Worm (Caenorhabditis elegans): ENCODE data around the gene W04G3.10.

The W04G3.10 gene

ce11 chrX:11060940-11061339 is 17.1 kb downstream of the W04G3.10 start:
- TF ChIP-seq nhr-23 (tag; optimal IDR thresholded peaks at IDR 0.05) (peak; percentile 96), elt-1 (tag; optimal IDR thresholded peaks at IDR 0.05) (no peak), nhr-43 (tag; optimal IDR thresholded peaks at IDR 0.05; ENCODE audit: poor library complexity, severe bottlenecking) (peak; percentile 14), ama-1 (optimal IDR thresholded peaks at IDR 0.05) (peak; percentile 65), elt-3 (tag; optimal IDR thresholded peaks at IDR 0.05) (peak in 1 of 3 experiments; percentile 26), ceh-82 (tag; optimal IDR thresholded peaks at IDR 0.05) (no peak)

ce11 chrX:11059744-11060143 is 18.3 kb downstream of the W04G3.10 start, which contains the start of gene lpr-6:
Gene lpr-6 (plus strand): TSS chrX:11059994.
- TF ChIP-seq nhr-25 (tag; optimal IDR thresholded peaks at IDR 0.05) (peak; percentile 5), ama-1 (optimal IDR thresholded peaks at IDR 0.05) (peak; percentile 11), ztf-4 (tag; optimal IDR thresholded peaks at IDR 0.05) (no peak), nhr-23 (tag; optimal IDR thresholded peaks at IDR 0.05) (peak; percentile 87), ceh-82 (tag; optimal IDR thresholded peaks at IDR 0.05) (no peak), nhr-43 (tag; optimal IDR thresholded peaks at IDR 0.05; ENCODE audit: poor library complexity, severe bottlenecking) (peak; percentile 86), ceh-9 (tag; optimal IDR thresholded peaks at IDR 0.05) (no peak), fkh-10 (GFP tag; optimal IDR thresholded peaks at IDR 0.05) (no peak), mdl-1 (tag; optimal IDR thresholded peaks at IDR 0.05) (no peak), sea-2 (GFP tag; optimal IDR thresholded peaks at IDR 0.05) (no peak), aly-2 (tag; optimal IDR thresholded peaks at IDR 0.05) (no peak), zag-1 (tag; optimal IDR thresholded peaks at IDR 0.05) (no peak), fkh-2 (tag; optimal IDR thresholded peaks at IDR 0.05) (no peak), egl-27 (tag; optimal IDR thresholded peaks at IDR 0.05) (no peak), skn-1 (tag; optimal IDR thresholded peaks at IDR 0.05) (no peak), nhr-237 (tag; optimal IDR thresholded peaks at IDR 0.05) (no peak)

- peak; percentile 32 for TF ChIP-seq nhr-43 (tag; optimal IDR thresholded peaks at IDR 0.05; ENCODE audit: poor library complexity, severe bottlenecking)
- TF ChIP-seq zag-1 (tag; optimal IDR thresholded peaks at IDR 0.05), result no peak
- TF ChIP-seq nhr-23 (tag; optimal IDR thresholded peaks at IDR 0.05), result peak; percentile 99
- TF ChIP-seq nhr-28 (tag; optimal IDR thresholded peaks at IDR 0.05), result no peak
- TF ChIP-seq ceh-28 (tag; optimal IDR thresholded peaks at IDR 0.05), result peak; percentile 51
- peak; percentile 46 for TF ChIP-seq nhr-25 (tag; optimal IDR thresholded peaks at IDR 0.05)
- no peak for TF ChIP-seq ceh-9 (tag; optimal IDR thresholded peaks at IDR 0.05)
- peak in 1 of 3 experiments; percentile 58 for TF ChIP-seq elt-3 (tag; optimal IDR thresholded peaks at IDR 0.05)
- peak; percentile 12 for TF ChIP-seq fos-1 (tag; optimal IDR thresholded peaks at IDR 0.05)
- TF ChIP-seq ztf-11 (tag; optimal IDR thresholded peaks at IDR 0.05), result no peak
- TF ChIP-seq unc-62 (GFP tag; optimal IDR thresholded peaks at IDR 0.05), result peak; percentile 1
- TF ChIP-seq elt-1 (tag; optimal IDR thresholded peaks at IDR 0.05), result peak; percentile 33
Observed at ce11 chrX:11057028-11057427, 21.0 kb downstream of the W04G3.10 start, which contains the start of gene lpr-3. Gene lpr-3 (plus strand): TSS chrX:11057401.

- TF ChIP-seq skn-1 (tag; optimal IDR thresholded peaks at IDR 0.05) (no peak), ztf-11 (tag; optimal IDR thresholded peaks at IDR 0.05) (no peak), nhr-25 (tag; optimal IDR thresholded peaks at IDR 0.05) (no peak), nhr-23 (tag; optimal IDR thresholded peaks at IDR 0.05) (no peak), egl-27 (tag; optimal IDR thresholded peaks at IDR 0.05) (no peak), aly-2 (tag; optimal IDR thresholded peaks at IDR 0.05) (no peak), nhr-237 (tag; optimal IDR thresholded peaks at IDR 0.05) (no peak), ZK546.5 (tag; optimal IDR thresholded peaks at IDR 0.05) (no peak), lsy-12 (tag; optimal IDR thresholded peaks at IDR 0.05) (no peak), jun-1 (tag; optimal IDR thresholded peaks at IDR 0.05) (no peak), daf-12 (tag; optimal IDR thresholded peaks at IDR 0.05) (no peak), lin-39 (tag; optimal IDR thresholded peaks at IDR 0.05) (no peak), fos-1 (tag; optimal IDR thresholded peaks at IDR 0.05) (no peak)
Observed at ce11 chrX:11053615-11054014, 24.4 kb downstream of the W04G3.10 start, which contains the start of gene C09F12.2. Gene C09F12.2 (plus strand): TSS chrX:11053915.

ce11 chrX:11050335-11050734 is 27.7 kb downstream of the W04G3.10 start:
- TF ChIP-seq elt-2 (tag; optimal IDR thresholded peaks at IDR 0.05), result no peak
- no peak for TF ChIP-seq lin-15B (tag; optimal IDR thresholded peaks at IDR 0.05)
- no peak for TF ChIP-seq hmg-11 (tag; optimal IDR thresholded peaks at IDR 0.05)
- no peak for TF ChIP-seq snpc-4 (tag; optimal IDR thresholded peaks at IDR 0.05)

ce11 chrX:11047183-11047582 is 30.9 kb downstream of the W04G3.10 start, which contains the start of gene clc-1:
Gene clc-1 (plus strand): TSS chrX:11047446.
- TF ChIP-seq ztf-11 (tag; optimal IDR thresholded peaks at IDR 0.05) (no peak), elt-2 (tag; optimal IDR thresholded peaks at IDR 0.05) (peak; percentile 99), nfya-1 (tag; optimal IDR thresholded peaks at IDR 0.05; ENCODE audit: insufficient read depth) (no peak), hmg-11 (tag; optimal IDR thresholded peaks at IDR 0.05) (no peak), ceh-9 (tag; optimal IDR thresholded peaks at IDR 0.05) (no peak), mml-1 (tag; optimal IDR thresholded peaks at IDR 0.05) (no peak), ztf-4 (tag; optimal IDR thresholded peaks at IDR 0.05) (no peak), jun-1 (tag; optimal IDR thresholded peaks at IDR 0.05) (peak; percentile 88), fos-1 (tag; optimal IDR thresholded peaks at IDR 0.05) (peak; percentile 70), pha-4 (tag; optimal IDR thresholded peaks at IDR 0.05) (peak; percentile 60), skn-1 (tag; optimal IDR thresholded peaks at IDR 0.05) (no peak), nhr-43 (tag; optimal IDR thresholded peaks at IDR 0.05; ENCODE audit: poor library complexity, severe bottlenecking) (no peak), egl-27 (tag; optimal IDR thresholded peaks at IDR 0.05) (no peak), pqm-1 (tag; optimal IDR thresholded peaks at IDR 0.05) (peak; percentile 87), tbx-2 (tag; optimal IDR thresholded peaks at IDR 0.05) (no peak), R02D3.7 (tag; optimal IDR thresholded peaks at IDR 0.05) (no peak), elt-1 (tag; optimal IDR thresholded peaks at IDR 0.05) (no peak), unc-39 (tag; optimal IDR thresholded peaks at IDR 0.05) (no peak), nhr-25 (tag; optimal IDR thresholded peaks at IDR 0.05) (no peak)

Data from whole organism, L3 larva.